Fruit fly (Drosophila melanogaster) whole organism, embryonic: Measurements from ENCODE around the gene CG17097.

Experiments
- ATbp ChIP-seq: fragments of 200-800 bp; sonication (Bioruptor generic); optimal IDR thresholded peaks from 2 replicates; lab custom pipeline; 2017; ENCODE audit warnings: missing biosample characterization, mild to moderate bottlenecking, missing genetic modification characterization, missing genetic modification reagents
- Asciz ChIP-seq: fragments of 200-800 bp; sonication (Bioruptor generic); optimal IDR thresholded peaks from 2 replicates; lab custom pipeline; 2017; ENCODE audit warnings: missing biosample characterization, mild to moderate bottlenecking, missing genetic modification characterization, missing genetic modification reagents
- Atf3 ChIP-seq: fragments of 200-800 bp; sonication (Bioruptor generic); optimal IDR thresholded peaks from 3 replicates; lab custom pipeline; 2016; ENCODE audit warnings: missing biosample characterization, missing genetic modification characterization
- CG10979 ChIP-seq: fragments of 200-800 bp; sonication (Bioruptor generic); optimal IDR thresholded peaks from 2 replicates; lab custom pipeline; 2018; ENCODE audit warnings: missing biosample characterization, mild to moderate bottlenecking, missing genetic modification characterization, moderate library complexity
- CG12104 ChIP-seq: fragments of 200-800 bp; sonication (Bioruptor generic); optimal IDR thresholded peaks from 3 replicates; lab custom pipeline; 2016; ENCODE audit warnings: missing biosample characterization, missing genetic modification characterization
- CG12659 ChIP-seq: fragments of 200-800 bp; sonication (Bioruptor generic); optimal IDR thresholded peaks from 3 replicates; lab custom pipeline; 2017; ENCODE audit warnings: mild to moderate bottlenecking, missing biosample characterization, missing genetic modification reagents, missing genetic modification characterization
- CG15011 ChIP-seq: fragments of 200-800 bp; sonication (Bioruptor generic); optimal IDR thresholded peaks from 3 replicates; lab custom pipeline; 2018; ENCODE audit warnings: missing biosample characterization, mild to moderate bottlenecking, missing genetic modification characterization
- CG15514 ChIP-seq: fragments of 200-800 bp; sonication (Bioruptor generic); optimal IDR thresholded peaks from 3 replicates; lab custom pipeline; 2017; ENCODE audit warnings: missing biosample characterization, missing genetic modification characterization, mild to moderate bottlenecking, moderate library complexity, missing genetic modification reagents
- CG17385 ChIP-seq: fragments of 200-800 bp; sonication (Bioruptor generic); optimal IDR thresholded peaks from 3 replicates; lab custom pipeline; 2018; ENCODE audit warnings: missing biosample characterization, mild to moderate bottlenecking, missing genetic modification characterization
- CG2889 ChIP-seq: fragments of 200-800 bp; sonication (Bioruptor generic); IDR thresholded peaks from 3 replicates; pipeline ENCODE4 v1.3.6; 2022; ENCODE audit warnings: missing biosample characterization, missing genetic modification characterization
- CG32532 ChIP-seq: fragments of 200-800 bp; sonication (Bioruptor generic); IDR thresholded peaks from 2 replicates; pipeline ENCODE4 v1.3.6; 2022; ENCODE audit warnings: missing biosample characterization, missing genetic modification characterization
- CG4854 ChIP-seq: fragments of 200-800 bp; sonication (Bioruptor generic); optimal IDR thresholded peaks from 2 replicates; lab custom pipeline; 2016; ENCODE audit warnings: missing biosample characterization, missing genetic modification characterization, inconsistent platforms
- CG5180 ChIP-seq: fragments of 200-800 bp; sonication (Bioruptor generic); optimal IDR thresholded peaks from 3 replicates; lab custom pipeline; 2017; ENCODE audit warnings: missing biosample characterization, missing genetic modification characterization, mild to moderate bottlenecking, moderate library complexity, missing genetic modification reagents
- CG6654 ChIP-seq: fragments of 200-800 bp; sonication (Bioruptor generic); optimal IDR thresholded peaks from 2 replicates; lab custom pipeline; 2017; ENCODE audit warnings: missing biosample characterization, mild to moderate bottlenecking, missing genetic modification characterization
- CTCF ChIP-seq: fragments of 200-800 bp; sonication (Bioruptor generic); optimal IDR thresholded peaks from 2 replicates; lab custom pipeline; 2017; ENCODE audit warnings: missing biosample characterization, mild to moderate bottlenecking, missing genetic modification characterization, moderate library complexity
- CoRest ChIP-seq: fragments of 200-800 bp; sonication (Bioruptor generic); optimal IDR thresholded peaks from 3 replicates; lab custom pipeline; 2018; ENCODE audit warnings: missing biosample characterization, mild to moderate bottlenecking, missing genetic modification characterization, moderate library complexity
- Eip74EF ChIP-seq, 2 experiments: fragments of 200-800 bp in 1 of 2; fragments of >200 bp in 1 of 2; sonication (Bioruptor generic) in 1 of 2; optimal IDR thresholded peaks; 2 replicates each; lab custom pipeline; 2017 to 2019; ENCODE audit warnings: missing biosample characterization in 2 of 2, missing genetic modification characterization in 2 of 2, mild to moderate bottlenecking in 1 of 2, moderate library complexity in 1 of 2
- H15 ChIP-seq: fragments of 200-800 bp; sonication (Bioruptor generic); IDR thresholded peaks from 3 replicates; pipeline ENCODE4 v1.3.6; 2022; ENCODE audit warnings: missing biosample characterization, missing genetic modification characterization
- Lim3 ChIP-seq: fragments of 200-800 bp; sonication (Bioruptor generic); IDR thresholded peaks from 2 replicates; pipeline ENCODE4 v1.3.6; 2022; ENCODE audit warnings: missing biosample characterization, missing genetic modification characterization
- NfI ChIP-seq: fragments of 200-800 bp; sonication (Bioruptor generic); optimal IDR thresholded peaks from 3 replicates; lab custom pipeline; 2018; ENCODE audit warnings: missing biosample characterization, mild to moderate bottlenecking, missing genetic modification characterization, moderate library complexity
- Spps ChIP-seq: fragments of 200-800 bp; sonication (Bioruptor generic); optimal IDR thresholded peaks from 2 replicates; lab custom pipeline; 2018; ENCODE audit warnings: missing biosample characterization, mild to moderate bottlenecking, missing genetic modification characterization
- Ssrp ChIP-seq: fragments of 200-800 bp; sonication (Bioruptor generic); optimal IDR thresholded peaks from 2 replicates; lab custom pipeline; 2018; ENCODE audit warnings: missing biosample characterization, mild to moderate bottlenecking, missing genetic modification characterization, moderate library complexity
- Usf ChIP-seq: fragments of 200-800 bp; sonication (Bioruptor generic); optimal IDR thresholded peaks from 2 replicates; lab custom pipeline; 2017; ENCODE audit warnings: missing genotype, missing biosample characterization, missing genetic modification characterization
- Vsx1 ChIP-seq: fragments of 200-800 bp; sonication (Bioruptor generic); optimal IDR thresholded peaks from 2 replicates; lab custom pipeline; 2017; ENCODE audit warnings: missing biosample characterization, mild to moderate bottlenecking, missing genetic modification characterization, missing genetic modification reagents
- YL-1 ChIP-seq: fragments of 200-800 bp; sonication (Bioruptor generic); optimal IDR thresholded peaks from 3 replicates; lab custom pipeline; 2017; ENCODE audit warnings: missing biosample characterization, mild to moderate bottlenecking, missing genetic modification characterization
- ap ChIP-seq: fragments of 200-800 bp; sonication (Bioruptor generic); IDR thresholded peaks from 2 replicates; pipeline ENCODE4 v1.3.6; 2022; ENCODE audit warnings: missing biosample characterization, missing genetic modification characterization
- az2 ChIP-seq: fragments of 200-800 bp; sonication (Bioruptor generic); optimal IDR thresholded peaks from 3 replicates; lab custom pipeline; 2016; ENCODE audit warnings: missing biosample characterization, missing genetic modification characterization
- bowl ChIP-seq: fragments of 200-800 bp; sonication (Bioruptor generic); IDR thresholded peaks from 2 replicates; pipeline ENCODE4 v1.3.6; 2022; ENCODE audit warnings: missing biosample characterization, missing genetic modification characterization
- cad ChIP-seq: fragments of >200 bp; optimal IDR thresholded peaks from 2 replicates; lab custom pipeline; 2017; ENCODE audit warnings: missing biosample characterization, missing genetic modification characterization
- ci ChIP-seq: fragments of 200-800 bp; sonication (Bioruptor generic); IDR thresholded peaks from 3 replicates; pipeline ENCODE4 v1.3.6; 2022; ENCODE audit warnings: missing biosample characterization, missing genetic modification characterization
- dimm ChIP-seq: fragments of 200-800 bp; sonication (Bioruptor generic); IDR thresholded peaks from 2 replicates; pipeline ENCODE4 v1.3.6; 2022; ENCODE audit warnings: missing biosample characterization, missing genetic modification characterization
- dm ChIP-seq: fragments of 200-800 bp; sonication (Bioruptor generic); optimal IDR thresholded peaks from 3 replicates; lab custom pipeline; 2016; ENCODE audit warnings: missing biosample characterization, missing genetic modification characterization
- dpn ChIP-seq, 2 experiments: fragments of 200-800 bp; sonication (Bioruptor generic); optimal IDR thresholded peaks; 3 replicates each; lab custom pipeline; 2016; ENCODE audit warnings: missing biosample characterization in 2 of 2, missing genetic modification characterization in 2 of 2
- dysf ChIP-seq: fragments of 200-800 bp; sonication (Bioruptor generic); IDR thresholded peaks from 3 replicates; pipeline ENCODE4 v1.3.6; 2022; ENCODE audit warnings: missing biosample characterization, missing genetic modification characterization
- ems ChIP-seq: fragments of 200-800 bp; sonication (Bioruptor generic); optimal IDR thresholded peaks from 3 replicates; lab custom pipeline; 2016; ENCODE audit warnings: missing biosample characterization, missing genetic modification characterization
- eve ChIP-seq, 2 experiments: fragments of >200 bp; optimal IDR thresholded peaks; 2 replicates each; lab custom pipeline; 2017; ENCODE audit warnings: missing biosample characterization in 2 of 2, missing genetic modification characterization in 2 of 2
- gfzf ChIP-seq: fragments of 200-800 bp; sonication (Bioruptor generic); optimal IDR thresholded peaks from 2 replicates; lab custom pipeline; 2016; ENCODE audit warnings: missing biosample characterization, mild to moderate bottlenecking, missing genetic modification characterization, moderate library complexity
- gsb-n ChIP-seq: fragments of 200-800 bp; sonication (Bioruptor generic); optimal IDR thresholded peaks from 3 replicates; lab custom pipeline; 2018; ENCODE audit warnings: missing biosample characterization, mild to moderate bottlenecking, missing genetic modification characterization
- hkb ChIP-seq, 2 experiments: fragments of 200-800 bp in 1 of 2; fragments of >200 bp in 1 of 2; sonication (Bioruptor generic) in 1 of 2; IDR thresholded peaks in 1 of 2; optimal IDR thresholded peaks in 1 of 2; 2 replicates each; pipeline versions ENCODE4 v1.3.6 to Lab custom; 2017 to 2022; ENCODE audit warnings: missing biosample characterization in 1 of 2, missing genetic modification characterization in 1 of 2
- hth ChIP-seq: fragments of >200 bp; optimal IDR thresholded peaks from 2 replicates; lab custom pipeline; 2017; ENCODE audit warnings: inconsistent platforms
- insv ChIP-seq, 2 experiments: fragments of 200-800 bp; sonication (Bioruptor generic); optimal IDR thresholded peaks; 3 replicates each; lab custom pipeline; 2016 to 2018; ENCODE audit warnings: missing biosample characterization in 2 of 2, missing genetic modification characterization in 2 of 2
- jing ChIP-seq: fragments of 200-800 bp; sonication (Bioruptor generic); optimal IDR thresholded peaks from 2 replicates; lab custom pipeline; 2018; ENCODE audit warnings: missing biosample characterization, mild to moderate bottlenecking, missing genetic modification characterization
- knrl ChIP-seq: fragments of 200-800 bp; sonication (Bioruptor generic); IDR thresholded peaks from 3 replicates; pipeline ENCODE4 v1.3.6; 2022; ENCODE audit warnings: missing biosample characterization, missing genetic modification characterization; ENCODE audit not compliant: partially characterized antibody
- nerfin-2 ChIP-seq: fragments of 200-800 bp; sonication (Bioruptor generic); IDR thresholded peaks from 2 replicates; pipeline ENCODE4 v1.3.6; 2022; ENCODE audit warnings: missing biosample characterization, missing genetic modification characterization; ENCODE audit not compliant: partially characterized antibody
- repo ChIP-seq: fragments of 200-800 bp; sonication (Bioruptor generic); optimal IDR thresholded peaks from 2 replicates; lab custom pipeline; 2016; ENCODE audit warnings: missing biosample characterization, missing genetic modification characterization
- sens-2 ChIP-seq: fragments of 200-800 bp; sonication (Bioruptor generic); IDR thresholded peaks from 2 replicates; pipeline ENCODE4 v1.3.6; 2022; ENCODE audit warnings: missing biosample characterization, missing genetic modification characterization
- ssp ChIP-seq: fragments of 200-800 bp; sonication (Bioruptor generic); IDR thresholded peaks from 2 replicates; pipeline ENCODE4 v1.3.6; 2022; ENCODE audit warnings: missing biosample characterization, missing genetic modification characterization
- usp ChIP-seq: fragments of >200 bp; optimal IDR thresholded peaks from 2 replicates; lab custom pipeline; 2017; ENCODE audit warnings: missing biosample characterization, missing genetic modification characterization
- wor ChIP-seq: fragments of 200-800 bp; sonication (Bioruptor generic); IDR thresholded peaks from 2 replicates; pipeline ENCODE4 v1.3.6; 2022; ENCODE audit warnings: missing biosample characterization, missing genetic modification characterization
- zen ChIP-seq: fragments of 200-800 bp; sonication (Bioruptor generic); optimal IDR thresholded peaks from 3 replicates; lab custom pipeline; 2018; ENCODE audit warnings: missing biosample characterization, mild to moderate bottlenecking, missing genetic modification characterization, moderate library complexity

Gene CG17097

dm6 chr2L:10614660-10615479 is 31.3 kb upstream of the CG17097 start (continued):
- TF ChIP-seq usp (GFP tag; lab: Kevin White, UChicago) (no peak), sens-2 (GFP tag; lab: Robert Waterston, UW) (no peak), CTCF (GFP tag; lab: Kevin White, UChicago) (peak; percentile 90), ATbp (GFP tag; lab: Kevin White, UChicago) (peak; percentile 10), jing (GFP tag; lab: Kevin White, UChicago) (no peak), Ssrp (tag; lab: Kevin White, UChicago) (no peak), az2 (GFP tag; lab: Kevin White, UChicago) (no peak), ci (0 out of 3 replicates have a peak, but pooled peaks have one; percentile 50), CG6654 (GFP tag; lab: Kevin White, UChicago) (no peak), Spps (tag; lab: Kevin White, UChicago) (peak; percentile 1), gsb-n (tag; lab: Kevin White, UChicago) (no peak), hth (lab: Kevin White, UChicago) (no peak), dimm (GFP tag; lab: Robert Waterston, UW) (no peak), CG10979 (tag; lab: Kevin White, UChicago) (no peak), eve (GFP tag; optimal IDR thresholded peaks at IDR 0.05; lab: Kevin White, UChicago) (no peak), Usf (GFP tag; lab: Kevin White, UChicago) (no peak), cad (GFP tag; lab: Kevin White, UChicago) (no peak), knrl (GFP tag; lab: Robert Waterston, UW) (no peak), CG2889 (no peak), zen (no peak), repo (GFP tag; lab: Kevin White, UChicago) (no peak), CG17385 (no peak), CG12104 (no peak), ssp (no peak), hkb (optimal IDR thresholded peaks at IDR 0.05; lab: Kevin White, UChicago) (no peak), hkb (GFP tag; IDR thresholded peaks at IDR 0.05; lab: Robert Waterston, UW) (0 out of 2 replicates have a peak, but pooled peaks have one; percentile 33), dpn (GFP tag; optimal IDR thresholded peaks at IDR 0.05; lab: Kevin White, UChicago) (no peak), Atf3 (GFP tag; lab: Kevin White, UChicago) (no peak), CG15514 (GFP tag; lab: Kevin White, UChicago) (no peak), ems (GFP tag; lab: Kevin White, UChicago) (no peak), CG15011 (GFP tag; lab: Kevin White, UChicago) (no peak), wor (GFP tag; lab: Robert Waterston, UW) (no peak), Asciz (no peak), NfI (GFP tag; lab: Kevin White, UChicago) (no peak), CG32532 (GFP tag; lab: Robert Waterston, UW) (0 out of 2 replicates have a peak, but pooled peaks have one; percentile 18), H15 (peak; percentile 54; the same call in 1 of the 3 replicates), insv (GFP tag; optimal IDR thresholded peaks at IDR 0.05; lab: Kevin White, UChicago) (no peak), CG4854 (GFP tag; lab: Kevin White, UChicago) (no peak), YL-1 (GFP tag; lab: Kevin White, UChicago) (no peak), Eip74EF (GFP tag; optimal IDR thresholded peaks at IDR 0.05; lab: Kevin White, UChicago) (no peak), CG5180 (GFP tag; lab: Kevin White, UChicago) (no peak), dm (GFP tag; lab: Kevin White, UChicago) (no peak), Vsx1 (GFP tag; lab: Kevin White, UChicago) (no peak), CG12659 (GFP tag; lab: Kevin White, UChicago) (no peak), bowl (GFP tag; lab: Robert Waterston, UW) (no peak), CoRest (tag; lab: Kevin White, UChicago) (no peak), ap (GFP tag; lab: Robert Waterston, UW) (no peak), dysf (no peak), nerfin-2 (no peak), gfzf (GFP tag; lab: Kevin White, UChicago) (no peak), Lim3 (GFP tag; lab: Robert Waterston, UW) (no peak)
